Worm (Caenorhabditis elegans) whole organism, late embryonic: ENCODE results near the gene fbxa-220.

Experiments used
- C08G9.2 ChIP-seq: sonication (generic microtip); optimal IDR thresholded peaks from 2 replicates; lab custom pipeline; 2016; ENCODE audit warnings: mild to moderate bottlenecking, missing genetic modification characterization, moderate library complexity, missing compliant biosample characterization
- C38D4.7 ChIP-seq: fragments of 200-800 bp; sonication (Bioruptor generic); optimal IDR thresholded peaks from 2 replicates; lab custom pipeline; 2018; ENCODE audit warnings: mild to moderate bottlenecking, missing genetic modification characterization, moderate library complexity, missing compliant biosample characterization
- K09A11.1 ChIP-seq: sonication (generic microtip); optimal IDR thresholded peaks from 2 replicates; lab custom pipeline; 2017; ENCODE audit warnings: antibody characterized with exemption, mild to moderate bottlenecking, missing genetic modification characterization, missing compliant biosample characterization; ENCODE audit not compliant: insufficient read depth
- T23F11.4 ChIP-seq: fragments of 200-800 bp; sonication (Bioruptor generic); optimal IDR thresholded peaks from 2 replicates; lab custom pipeline; 2018; ENCODE audit warnings: mild to moderate bottlenecking, missing genetic modification characterization, missing compliant biosample characterization
- ceh-48 ChIP-seq: sonication (generic microtip); optimal IDR thresholded peaks from 2 replicates; lab custom pipeline; 2016; ENCODE audit warnings: missing genetic modification characterization, inconsistent platforms, missing compliant biosample characterization
- ceh-6 ChIP-seq: fragments of 200-800 bp; sonication (Bioruptor generic); optimal IDR thresholded peaks from 2 replicates; lab custom pipeline; 2018; ENCODE audit warnings: mild to moderate bottlenecking, missing genetic modification characterization, missing compliant biosample characterization
- ceh-9 ChIP-seq: sonication (generic microtip); optimal IDR thresholded peaks from 2 replicates; lab custom pipeline; 2016; ENCODE audit warnings: mild to moderate bottlenecking, missing genetic modification characterization, inconsistent platforms, missing compliant biosample characterization
- dve-1 ChIP-seq: sonication (generic microtip); optimal IDR thresholded peaks from 2 replicates; lab custom pipeline; 2017; ENCODE audit warnings: antibody characterized with exemption, mild to moderate bottlenecking, missing genetic modification characterization, missing compliant biosample characterization
- elt-2 ChIP-seq: sonication (generic microtip); optimal IDR thresholded peaks from 2 replicates; lab custom pipeline; 2016; ENCODE audit warnings: missing genetic modification reagents, missing genetic modification characterization, missing compliant biosample characterization
- eyg-1 ChIP-seq: sonication (generic microtip); optimal IDR thresholded peaks from 2 replicates; lab custom pipeline; 2016; ENCODE audit warnings: missing genotype, missing genetic modification characterization, missing compliant biosample characterization
- fkh-10 ChIP-seq: fragments of 150-350 bp; optimal IDR thresholded peaks from 2 replicates; lab custom pipeline; 2014; ENCODE audit warnings: missing biosample characterization, missing genetic modification reagents, missing genetic modification characterization
- gmeb-2 ChIP-seq: sonication (generic microtip); optimal IDR thresholded peaks from 2 replicates; lab custom pipeline; 2016; ENCODE audit warnings: missing genetic modification characterization, inconsistent platforms, missing compliant biosample characterization
- hlh-13 ChIP-seq: fragments of 200-800 bp; sonication (Bioruptor generic); optimal IDR thresholded peaks from 2 replicates; lab custom pipeline; 2018; ENCODE audit warnings: mild to moderate bottlenecking, missing genetic modification characterization, missing compliant biosample characterization
- hlh-15 ChIP-seq: sonication (generic microtip); optimal IDR thresholded peaks from 2 replicates; lab custom pipeline; 2016; ENCODE audit warnings: missing genetic modification characterization, missing compliant biosample characterization
- hlh-30 ChIP-seq: sonication (generic microtip); optimal IDR thresholded peaks from 2 replicates; lab custom pipeline; 2017; ENCODE audit warnings: antibody characterized with exemption, missing genetic modification characterization, missing compliant biosample characterization; ENCODE audit not compliant: insufficient read depth
- hlh-8 ChIP-seq: sonication (generic microtip); optimal IDR thresholded peaks from 2 replicates; lab custom pipeline; 2016; ENCODE audit warnings: missing genotype, missing genetic modification characterization, missing compliant biosample characterization
- lim-6 ChIP-seq: sonication (generic microtip); optimal IDR thresholded peaks from 2 replicates; lab custom pipeline; 2016; ENCODE audit warnings: missing genetic modification characterization, missing compliant biosample characterization
- madf-2 ChIP-seq: sonication (generic microtip); optimal IDR thresholded peaks from 2 replicates; lab custom pipeline; 2017; ENCODE audit warnings: missing genetic modification characterization, missing compliant biosample characterization
- nfya-1 ChIP-seq: sonication (generic microtip); optimal IDR thresholded peaks from 2 replicates; lab custom pipeline; 2017; ENCODE audit warnings: missing genetic modification characterization, mild to moderate bottlenecking, missing compliant biosample characterization, antibody characterized with exemption, moderate library complexity
- nhr-232 ChIP-seq: sonication (generic microtip); optimal IDR thresholded peaks from 2 replicates; lab custom pipeline; 2016; ENCODE audit warnings: missing genetic modification characterization, missing compliant biosample characterization
- odd-2 ChIP-seq: sonication (generic microtip); optimal IDR thresholded peaks from 2 replicates; lab custom pipeline; 2017; ENCODE audit warnings: antibody characterized with exemption, mild to moderate bottlenecking, missing genetic modification characterization, missing compliant biosample characterization
- pax-1 ChIP-seq: fragments of 150-350 bp; optimal IDR thresholded peaks from 2 replicates; lab custom pipeline; 2014; ENCODE audit warnings: missing biosample characterization, missing genetic modification characterization
- pha-2 ChIP-seq: sonication (generic microtip); optimal IDR thresholded peaks from 2 replicates; lab custom pipeline; 2017; ENCODE audit warnings: mild to moderate bottlenecking, missing genetic modification characterization, missing compliant biosample characterization
- sdc-2 ChIP-seq: sonication (generic microtip); optimal IDR thresholded peaks from 2 replicates; lab custom pipeline; 2016; ENCODE audit warnings: missing genotype, missing genetic modification characterization, missing compliant biosample characterization
- syd-9 ChIP-seq: sonication (generic microtip); optimal IDR thresholded peaks from 2 replicates; lab custom pipeline; 2016; ENCODE audit warnings: mild to moderate bottlenecking, missing genetic modification characterization, moderate library complexity, missing compliant biosample characterization
- tbx-2 ChIP-seq: sonication (generic microtip); optimal IDR thresholded peaks from 2 replicates; lab custom pipeline; 2016; ENCODE audit warnings: missing genetic modification characterization, missing compliant biosample characterization
- ttx-3 ChIP-seq: sonication (generic microtip); optimal IDR thresholded peaks from 2 replicates; lab custom pipeline; 2016; ENCODE audit warnings: missing genetic modification reagents, missing genetic modification characterization, missing compliant biosample characterization
- unc-55 ChIP-seq: sonication (generic microtip); optimal IDR thresholded peaks from 2 replicates; lab custom pipeline; 2017; ENCODE audit warnings: missing biosample characterization, missing genetic modification reagents, missing genetic modification characterization
- zip-5 ChIP-seq: sonication (generic microtip); optimal IDR thresholded peaks from 2 replicates; lab custom pipeline; 2016; ENCODE audit warnings: missing genetic modification characterization, missing compliant biosample characterization

fbxa-220 gene

ce11 chrIII:11477307-11477706 lies 6.7 kb downstream of the fbxa-220 start:
- TF ChIP-seq K09A11.1 (tag; lab: Kevin White, UChicago), result no peak
- no peak for TF ChIP-seq sdc-2
- TF ChIP-seq odd-2 (tag; lab: Kevin White, UChicago), result no peak
- no peak for TF ChIP-seq gmeb-2
- no peak for TF ChIP-seq eyg-1 (tag; lab: Kevin White, UChicago)
- TF ChIP-seq hlh-8 (tag; lab: Kevin White, UChicago), result no peak
- no peak for TF ChIP-seq nhr-232 (tag; lab: Kevin White, UChicago)
- TF ChIP-seq unc-55 (GFP tag; lab: Kevin White, UChicago), result no peak
- TF ChIP-seq ttx-3 (tag; lab: Kevin White, UChicago), result no peak
- no peak for TF ChIP-seq lim-6 (tag; lab: Kevin White, UChicago)
- TF ChIP-seq hlh-13, result no peak
- TF ChIP-seq elt-2 (tag; lab: Kevin White, UChicago), result no peak
- TF ChIP-seq hlh-15 (tag; lab: Kevin White, UChicago), result no peak
- no peak for TF ChIP-seq hlh-30 (tag; lab: Kevin White, UChicago)
- TF ChIP-seq madf-2 (tag; lab: Kevin White, UChicago), result no peak
- TF ChIP-seq fkh-10, result no peak

- TF ChIP-seq syd-9 (tag; lab: Kevin White, UChicago) (no peak), gmeb-2 (no peak), dve-1 (tag; lab: Kevin White, UChicago) (no peak), C38D4.7 (GFP tag; lab: Kevin White, UChicago) (no peak), K09A11.1 (tag; lab: Kevin White, UChicago) (no peak), ceh-48 (tag; lab: Kevin White, UChicago) (no peak)
Measured at ce11 chrIII:11474674-11475306, 9.2 kb downstream of the fbxa-220 start.

ce11 chrIII:11472861-11473260 lies 11.1 kb downstream of the fbxa-220 start:
- TF ChIP-seq nhr-232 (tag; lab: Kevin White, UChicago), result no peak
- no peak for TF ChIP-seq C08G9.2
- no peak for TF ChIP-seq ceh-9 (tag; lab: Kevin White, UChicago)
- no peak for TF ChIP-seq ttx-3 (tag; lab: Kevin White, UChicago)
- no peak for TF ChIP-seq ceh-6 (GFP tag; lab: Kevin White, UChicago)
- no peak for TF ChIP-seq pha-2 (tag; lab: Kevin White, UChicago)
- no peak for TF ChIP-seq tbx-2 (tag; lab: Kevin White, UChicago)

- TF ChIP-seq zip-5 (tag; lab: Kevin White, UChicago) (no peak), T23F11.4 (GFP tag; lab: Kevin White, UChicago) (no peak), pax-1 (tag; lab: Kevin White, UChicago) (no peak)
Measured at ce11 chrIII:11471336-11471735, 12.7 kb downstream of the fbxa-220 start.

- no peak for TF ChIP-seq nhr-232 (tag; lab: Kevin White, UChicago)
- TF ChIP-seq nfya-1 (tag; lab: Kevin White, UChicago), result peak; percentile 94
Measured at ce11 chrIII:11470311-11470858, 13.6 kb downstream of the fbxa-220 start, which contains the start of gene bed-2. bed-2 (minus strand) TSS chrIII:11470808.
